Fruit fly (Drosophila melanogaster): ENCODE measurements around the gene CG43336.

Gene CG43336

DNA sequence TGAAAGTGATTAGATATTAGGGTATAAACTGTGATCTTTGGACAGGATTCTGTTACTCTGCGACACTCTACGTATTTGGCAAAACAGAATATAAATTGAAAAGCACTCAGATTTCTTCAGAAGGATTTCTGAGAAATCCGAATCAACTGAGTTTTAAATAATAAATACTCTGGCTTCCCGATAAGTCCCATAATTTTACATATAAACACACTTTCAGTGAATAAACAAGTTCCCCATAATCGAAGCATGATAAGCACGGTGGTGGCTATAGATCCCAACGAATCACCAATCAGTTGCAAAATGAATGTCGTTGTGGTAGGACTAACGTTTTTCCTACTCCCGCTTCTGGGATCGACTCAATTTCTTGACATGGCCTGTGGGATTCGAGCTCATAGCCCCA lies at the start of gene CG43336:
Gene CG43336, plus strand, starts transcription at position 301 of the 400 bp plus-strand sequence.
- TF ChIP-seq pan (optimal IDR thresholded peaks at IDR 0.05), result no peak
- no peak for TF ChIP-seq usp (GFP tag; optimal IDR thresholded peaks at IDR 0.05)
- TF ChIP-seq CG8478 (optimal IDR thresholded peaks at IDR 0.05), result no peak
- no peak for TF ChIP-seq Dll (optimal IDR thresholded peaks at IDR 0.05)
- TF ChIP-seq EcR (GFP tag; optimal IDR thresholded peaks at IDR 0.05), result no peak
- no peak for TF ChIP-seq psq (optimal IDR thresholded peaks at IDR 0.05)

DNA sequence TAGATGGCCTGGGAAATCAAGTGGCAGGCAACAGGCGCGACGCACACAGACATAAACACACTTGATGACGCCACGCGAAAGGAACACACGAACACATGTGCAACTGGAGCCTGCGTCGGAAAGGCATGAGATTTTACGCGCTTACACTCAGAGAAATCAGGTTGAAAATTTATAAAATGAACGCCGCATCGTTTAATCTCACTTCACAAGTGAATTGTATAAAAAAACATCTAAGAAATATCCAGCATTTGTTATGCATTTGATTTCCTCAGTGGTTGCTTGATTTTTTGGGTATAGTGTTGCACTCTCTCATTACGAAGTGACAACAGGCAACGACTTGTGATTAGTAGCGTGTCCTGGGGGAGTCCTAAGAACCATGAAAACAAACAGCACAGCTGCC lies 49.5 kb upstream of the CG43336 start:
- no peak for TF ChIP-seq usp (GFP tag; optimal IDR thresholded peaks at IDR 0.05)
- TF ChIP-seq EcR (GFP tag; optimal IDR thresholded peaks at IDR 0.05), result no peak
- TF ChIP-seq CG8478 (optimal IDR thresholded peaks at IDR 0.05), result no peak
- TF ChIP-seq Dll (optimal IDR thresholded peaks at IDR 0.05), result no peak
- no peak for TF ChIP-seq psq (optimal IDR thresholded peaks at IDR 0.05)
- TF ChIP-seq pan (optimal IDR thresholded peaks at IDR 0.05), result no peak

DNA sequence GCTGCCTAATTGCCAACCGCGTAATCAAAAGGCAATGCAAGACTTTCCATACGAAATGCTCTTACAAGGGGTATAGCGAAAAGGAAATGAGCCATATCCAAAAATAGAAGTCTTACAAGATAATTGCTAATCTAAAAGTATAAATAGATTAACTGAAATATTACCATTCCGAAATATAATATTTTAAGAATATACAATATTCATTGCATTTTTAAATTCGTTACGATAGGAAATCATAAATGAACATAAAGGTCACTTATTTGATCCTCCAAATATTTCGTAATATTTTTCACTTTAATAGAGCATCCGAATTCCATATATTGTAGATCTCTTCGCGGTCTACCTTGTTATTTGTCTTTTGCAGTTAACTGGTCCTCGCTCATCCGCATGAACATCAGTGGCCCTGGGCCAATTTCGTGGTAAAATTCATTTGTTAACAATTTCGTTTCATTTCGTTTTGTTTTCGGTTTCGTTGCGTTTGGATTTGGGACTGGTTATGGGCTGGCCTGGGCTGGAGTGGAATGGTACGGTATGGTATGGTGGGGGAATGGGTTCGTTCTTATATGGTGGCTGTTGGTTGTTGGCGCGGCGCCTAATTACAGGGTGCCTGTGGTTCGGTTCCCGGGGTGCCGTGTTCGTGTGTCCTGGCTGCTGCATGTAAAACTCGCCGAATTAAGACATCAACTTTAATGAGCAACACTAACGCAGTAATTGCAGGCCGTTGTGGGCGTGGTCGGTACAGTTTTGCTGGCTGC lies 48.2 kb upstream of the CG43336 start:
- TF ChIP-seq pan (optimal IDR thresholded peaks at IDR 0.05) (no peak), Dll (optimal IDR thresholded peaks at IDR 0.05) (peak; percentile 97)

DNA sequence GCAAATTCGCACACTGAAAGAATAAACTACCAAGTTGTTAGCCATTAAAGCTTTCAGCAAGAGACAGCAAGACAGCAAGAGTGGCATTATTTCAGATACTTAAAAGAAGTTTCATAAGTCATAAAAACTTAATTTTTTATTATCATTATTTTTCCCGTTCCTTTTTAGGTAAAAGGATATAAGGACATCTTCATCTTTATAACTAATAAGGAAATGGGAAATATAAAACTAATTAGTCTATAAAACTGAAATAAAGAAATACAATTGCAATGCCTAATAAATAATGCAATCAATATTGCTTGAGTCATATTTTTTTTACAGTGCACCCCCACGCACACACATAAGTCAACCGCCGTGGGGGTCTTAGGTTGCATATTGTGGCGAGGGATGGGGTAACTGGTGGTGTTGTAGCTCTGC lies 40.9 kb upstream of the CG43336 start:
- TF ChIP-seq Dll (optimal IDR thresholded peaks at IDR 0.05), result no peak
- no peak for TF ChIP-seq pan (optimal IDR thresholded peaks at IDR 0.05)
- no peak for TF ChIP-seq CG8478 (optimal IDR thresholded peaks at IDR 0.05)
- no peak for TF ChIP-seq psq (optimal IDR thresholded peaks at IDR 0.05)
- TF ChIP-seq EcR (GFP tag; optimal IDR thresholded peaks at IDR 0.05), result no peak
- TF ChIP-seq usp (GFP tag; optimal IDR thresholded peaks at IDR 0.05), result no peak

DNA sequence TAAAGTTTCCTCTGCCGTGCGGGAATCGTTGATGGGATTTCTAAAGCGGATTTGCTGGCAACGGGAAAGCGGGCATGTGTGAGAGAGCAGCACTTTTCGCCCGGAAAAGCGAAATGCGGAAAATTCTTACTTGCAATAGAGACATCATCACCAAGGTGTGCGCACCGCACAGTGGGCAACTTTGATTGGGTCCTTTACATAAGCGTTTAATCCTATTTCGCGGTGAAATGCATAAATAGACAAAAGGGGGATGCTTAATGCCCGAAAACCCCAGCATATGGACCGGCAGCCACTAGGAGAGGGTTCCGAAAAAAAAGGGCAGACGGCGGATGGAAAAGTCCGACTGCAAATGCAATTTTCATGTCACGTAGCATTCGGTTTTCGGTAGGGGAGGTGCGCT lies 36.8 kb upstream of the CG43336 start:
- TF ChIP-seq pan (optimal IDR thresholded peaks at IDR 0.05), result no peak
- no peak for TF ChIP-seq usp (GFP tag; optimal IDR thresholded peaks at IDR 0.05)
- TF ChIP-seq EcR (GFP tag; optimal IDR thresholded peaks at IDR 0.05), result no peak
- no peak for TF ChIP-seq psq (optimal IDR thresholded peaks at IDR 0.05)
- no peak for TF ChIP-seq Dll (optimal IDR thresholded peaks at IDR 0.05)
- no peak for TF ChIP-seq CG8478 (optimal IDR thresholded peaks at IDR 0.05)

DNA sequence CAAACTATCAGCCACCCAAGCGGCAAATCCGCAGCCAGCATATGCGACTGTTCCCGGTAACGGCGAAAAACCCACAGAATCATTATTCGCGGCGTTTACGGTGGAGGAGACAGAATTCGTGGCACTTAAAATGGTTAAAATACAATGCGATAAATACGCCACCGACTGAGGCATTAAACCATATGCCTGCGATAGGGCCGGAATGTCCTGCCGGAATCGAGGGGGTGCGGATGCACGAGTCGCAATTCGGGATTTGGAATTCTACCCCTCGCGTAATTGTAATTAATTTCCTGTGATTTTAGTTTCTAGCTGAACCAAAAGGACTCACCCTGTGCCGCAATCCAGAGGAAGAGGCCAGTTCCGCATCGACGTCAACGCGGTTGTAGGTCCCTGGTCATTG lies 27.7 kb upstream of the CG43336 start:
- no peak for TF ChIP-seq usp (GFP tag; optimal IDR thresholded peaks at IDR 0.05)
- TF ChIP-seq CG8478 (optimal IDR thresholded peaks at IDR 0.05), result no peak
- no peak for TF ChIP-seq Dll (optimal IDR thresholded peaks at IDR 0.05)
- no peak for TF ChIP-seq psq (optimal IDR thresholded peaks at IDR 0.05)
- no peak for TF ChIP-seq pan (optimal IDR thresholded peaks at IDR 0.05)
- TF ChIP-seq EcR (GFP tag; optimal IDR thresholded peaks at IDR 0.05), result no peak

DNA sequence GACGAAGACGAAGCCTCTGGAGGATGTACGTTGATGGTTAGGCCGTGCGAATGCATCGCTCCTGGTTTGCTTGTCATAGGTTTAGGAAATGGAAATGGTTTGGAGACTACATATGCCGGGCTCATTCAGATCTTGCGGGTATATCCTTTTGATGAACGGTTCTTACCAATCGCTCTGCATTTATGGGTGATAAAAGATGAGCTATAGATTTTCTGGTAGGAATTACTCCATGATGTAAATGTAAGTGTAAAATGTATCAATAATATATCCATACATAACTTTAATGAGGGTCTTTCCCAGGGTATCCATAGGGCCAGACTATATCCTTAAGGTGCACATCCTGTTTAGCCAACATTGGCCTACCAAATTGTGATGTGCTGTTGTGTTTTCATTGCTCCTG lies 25.3 kb upstream of the CG43336 start:
- TF ChIP-seq EcR (GFP tag; optimal IDR thresholded peaks at IDR 0.05), result no peak
- TF ChIP-seq CG8478 (optimal IDR thresholded peaks at IDR 0.05), result no peak
- TF ChIP-seq psq (optimal IDR thresholded peaks at IDR 0.05), result no peak
- no peak for TF ChIP-seq Dll (optimal IDR thresholded peaks at IDR 0.05)
- TF ChIP-seq usp (GFP tag; optimal IDR thresholded peaks at IDR 0.05), result no peak
- TF ChIP-seq pan (optimal IDR thresholded peaks at IDR 0.05), result no peak

DNA sequence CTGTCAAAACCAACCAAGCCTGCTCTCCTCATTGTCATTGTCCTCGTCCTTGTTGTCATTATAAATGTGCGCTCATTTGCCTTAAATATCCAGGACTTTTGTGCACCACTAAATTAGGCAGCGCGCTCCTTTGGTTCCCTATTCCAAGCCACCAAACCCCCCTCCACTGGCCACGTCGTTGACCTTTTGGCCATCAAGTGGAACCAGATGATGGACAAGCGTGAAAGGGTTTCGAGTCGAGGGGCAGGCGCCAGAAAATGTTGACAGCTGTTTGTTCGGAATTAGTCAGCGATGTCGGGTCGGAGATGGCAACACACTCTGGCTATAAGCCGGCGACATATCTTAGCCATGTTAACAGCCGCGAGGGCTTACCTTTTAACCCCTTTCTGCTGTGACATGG lies 23.1 kb upstream of the CG43336 start:
- no peak for TF ChIP-seq psq (optimal IDR thresholded peaks at IDR 0.05)
- no peak for TF ChIP-seq pan (optimal IDR thresholded peaks at IDR 0.05)
- TF ChIP-seq usp (GFP tag; optimal IDR thresholded peaks at IDR 0.05), result no peak
- TF ChIP-seq Dll (optimal IDR thresholded peaks at IDR 0.05), result no peak
- TF ChIP-seq CG8478 (optimal IDR thresholded peaks at IDR 0.05), result no peak
- TF ChIP-seq EcR (GFP tag; optimal IDR thresholded peaks at IDR 0.05), result no peak

DNA sequence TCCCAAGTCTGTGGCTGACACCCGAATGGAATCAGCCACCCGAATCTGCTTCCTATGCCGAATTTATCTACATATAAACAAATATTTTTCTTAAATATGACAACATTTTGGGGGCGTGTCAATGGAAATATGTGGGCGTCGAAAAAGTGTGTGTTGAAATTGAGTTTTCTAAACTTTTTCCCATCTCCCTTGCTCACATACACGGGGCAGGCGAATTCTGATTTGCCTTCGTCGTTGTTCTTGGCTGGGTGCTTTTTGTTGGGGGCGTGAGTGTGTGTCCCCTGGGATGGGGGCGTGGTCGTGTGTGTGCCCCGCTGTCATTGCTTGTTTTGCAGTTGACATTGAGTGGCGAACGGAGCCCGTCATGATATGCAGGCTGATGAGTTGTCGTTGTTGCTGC lies 19.3 kb upstream of the CG43336 start:
- TF ChIP-seq Dll (optimal IDR thresholded peaks at IDR 0.05) (no peak), usp (GFP tag; optimal IDR thresholded peaks at IDR 0.05) (no peak), CG8478 (optimal IDR thresholded peaks at IDR 0.05) (no peak), pan (optimal IDR thresholded peaks at IDR 0.05) (no peak), psq (optimal IDR thresholded peaks at IDR 0.05) (no peak), EcR (GFP tag; optimal IDR thresholded peaks at IDR 0.05) (no peak)

DNA sequence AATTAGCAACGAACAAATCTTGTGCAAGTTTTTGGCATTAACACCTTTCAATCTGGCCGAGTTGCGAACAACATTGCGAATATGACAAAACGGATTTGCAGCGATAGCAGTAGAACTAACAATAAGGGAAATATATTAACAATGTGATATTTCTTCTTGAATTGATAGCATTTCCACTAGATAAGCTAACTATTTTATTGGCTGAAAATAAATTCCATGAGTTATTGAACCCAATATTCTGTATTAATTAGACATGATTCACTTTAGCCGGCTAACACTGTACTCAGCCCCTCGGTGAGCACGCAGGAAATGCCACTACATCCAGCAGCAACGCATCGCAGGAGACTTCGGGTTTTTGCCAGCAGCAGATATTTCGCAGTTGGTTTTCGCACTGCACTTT lies 10.1 kb upstream of the CG43336 start:
- TF ChIP-seq pan (optimal IDR thresholded peaks at IDR 0.05) (no peak), CG8478 (optimal IDR thresholded peaks at IDR 0.05) (no peak)

DNA sequence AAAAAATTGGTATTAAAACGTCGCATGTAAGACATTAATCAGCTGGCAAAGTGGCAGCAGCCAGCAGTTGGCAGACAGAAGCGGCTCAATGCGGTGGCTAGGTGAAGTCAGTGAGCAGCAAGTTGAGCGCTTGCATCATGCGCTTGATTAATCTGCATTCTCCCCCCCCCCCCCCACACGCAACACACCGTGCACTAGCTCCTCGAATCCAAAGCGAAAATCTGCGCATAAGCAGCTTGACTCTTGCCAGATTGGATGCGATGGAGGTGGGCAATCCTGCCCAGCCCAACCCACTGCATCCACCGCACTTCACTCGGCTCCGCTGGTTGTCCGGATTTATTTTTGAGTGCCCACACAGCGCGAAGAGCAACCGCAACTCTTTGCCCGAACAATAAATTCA lies 9.7 kb upstream of the CG43336 start:
- TF ChIP-seq pan (optimal IDR thresholded peaks at IDR 0.05) (no peak), usp (GFP tag; optimal IDR thresholded peaks at IDR 0.05) (no peak), Dll (optimal IDR thresholded peaks at IDR 0.05) (no peak), CG8478 (optimal IDR thresholded peaks at IDR 0.05) (no peak), EcR (GFP tag; optimal IDR thresholded peaks at IDR 0.05) (no peak), psq (optimal IDR thresholded peaks at IDR 0.05) (no peak)

DNA sequence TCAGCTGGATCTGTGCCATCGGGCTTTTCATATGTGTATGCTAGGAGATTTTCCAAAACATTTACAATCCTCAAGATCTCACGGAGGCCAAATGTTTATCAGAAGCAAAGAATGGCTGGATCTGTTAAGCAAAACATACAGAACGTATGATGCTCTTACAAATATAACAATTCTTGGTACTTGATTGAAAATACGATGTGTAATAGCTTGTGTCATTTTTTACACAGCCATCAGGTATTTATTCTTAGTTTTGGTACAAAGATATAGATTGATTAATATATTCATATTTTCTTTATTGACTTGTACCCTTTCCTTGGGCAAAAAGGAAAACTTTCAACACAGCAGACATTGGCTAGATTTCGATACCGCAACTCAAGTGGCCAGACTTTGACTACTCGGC lies 9.0 kb upstream of the CG43336 start:
- TF ChIP-seq pan (optimal IDR thresholded peaks at IDR 0.05) (no peak), Dll (optimal IDR thresholded peaks at IDR 0.05) (no peak), usp (GFP tag; optimal IDR thresholded peaks at IDR 0.05) (no peak), psq (optimal IDR thresholded peaks at IDR 0.05) (no peak), CG8478 (optimal IDR thresholded peaks at IDR 0.05) (no peak), EcR (GFP tag; optimal IDR thresholded peaks at IDR 0.05) (no peak)

DNA sequence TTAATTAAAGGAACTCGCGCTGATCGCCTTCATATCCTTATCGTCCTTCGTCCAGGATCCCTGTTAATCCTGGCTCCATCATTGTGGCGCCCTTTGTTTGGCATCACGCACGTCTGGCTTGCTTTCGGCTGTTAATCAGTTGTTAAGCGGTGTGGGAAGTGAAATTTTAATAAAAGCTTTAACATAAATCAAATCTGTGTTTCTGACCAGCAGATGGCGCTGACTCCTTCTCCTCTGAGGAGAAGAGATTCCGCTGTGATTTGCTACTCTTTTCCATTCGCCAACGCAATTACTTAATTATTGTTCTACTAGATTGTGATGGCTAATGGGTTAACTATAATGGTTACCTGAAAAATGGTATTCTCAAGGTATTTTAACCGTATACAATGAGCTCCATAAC lies 6.9 kb upstream of the CG43336 start:
- TF ChIP-seq usp (GFP tag; optimal IDR thresholded peaks at IDR 0.05) (no peak), pan (optimal IDR thresholded peaks at IDR 0.05) (no peak), CG8478 (optimal IDR thresholded peaks at IDR 0.05) (no peak), Dll (optimal IDR thresholded peaks at IDR 0.05) (no peak), EcR (GFP tag; optimal IDR thresholded peaks at IDR 0.05) (no peak), psq (optimal IDR thresholded peaks at IDR 0.05) (no peak)
